Worm (Caenorhabditis elegans) whole organism, L2 larva: ENCODE results near the gene dmd-10.

Experiments
- alr-1 ChIP-seq: fragments of 150-350 bp; optimal IDR thresholded peaks from 2 replicates; lab custom pipeline; 2014; ENCODE audit warnings: missing biosample characterization, missing genetic modification characterization
- mdl-1 ChIP-seq, 2 experiments: fragments of 150-350 bp in 1 of 2; sonication (generic microtip) in 1 of 2; optimal IDR thresholded peaks; 2 replicates each; lab custom pipeline; 2017; ENCODE audit warnings: missing biosample characterization in 2 of 2, missing genetic modification characterization in 2 of 2
- nhr-10 ChIP-seq: sonication (generic microtip); optimal IDR thresholded peaks from 2 replicates; lab custom pipeline; 2017; ENCODE audit warnings: missing biosample characterization, missing genetic modification characterization

- TF ChIP-seq alr-1 (tag; lab: Kevin White, UChicago) (no peak), nhr-10 (no peak), mdl-1 (tag; optimal IDR thresholded peaks at IDR 0.05; lab: Kevin White, UChicago) (no peak)
These were observed 44.0 kb upstream of the dmd-10 start for ce11 chrV:13280382-13280781.
